Worm (Caenorhabditis elegans): ENCODE measurements around the gene srw-6.

DNA sequence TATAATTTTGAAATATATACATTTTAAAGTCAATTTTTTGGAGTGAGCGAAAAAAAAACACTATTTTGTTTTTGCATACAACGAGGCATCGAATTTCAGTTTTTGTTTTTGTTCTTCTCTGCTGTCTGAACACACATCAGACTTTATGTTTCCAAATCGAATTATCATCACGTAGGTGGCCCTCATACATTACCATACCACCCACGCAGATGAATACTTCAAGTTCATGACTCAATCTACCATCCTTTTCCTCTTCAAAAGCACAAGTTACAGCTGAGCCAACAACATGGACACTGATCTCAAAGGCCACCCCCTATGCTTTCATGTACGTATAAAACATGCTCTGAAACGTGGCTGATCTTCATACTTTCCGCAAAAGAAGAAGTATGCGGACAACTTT is 18.7 kb upstream of the srw-6 start, which contains the start of gene R08F11.7:
- TF ChIP-seq tra-4 (tag; optimal IDR thresholded peaks at IDR 0.05) (no peak), tbx-11 (GFP tag; IDR thresholded peaks at IDR 0.05) (no peak), scrt-1 (GFP tag; IDR thresholded peaks at IDR 0.05) (no peak), sea-1 (GFP tag; conservative IDR thresholded peaks at IDR 0.05) (no peak), ama-1 (optimal IDR thresholded peaks at IDR 0.05) (no peak)

Measured in whole organism, early embryonic.